Worm (Caenorhabditis elegans) whole organism, early embryonic: ENCODE results near the gene F11D11.22.

Experiments
- aly-1 ChIP-seq: sonication (generic microtip); optimal IDR thresholded peaks from 2 replicates; lab custom pipeline; 2016; ENCODE audit warnings: missing genetic modification characterization, missing compliant biosample characterization
- ama-1 ChIP-seq: fragments of 150-350 bp; optimal IDR thresholded peaks from 2 replicates; lab custom pipeline; 2014
- flt-1 ChIP-seq: fragments of 200-800 bp; sonication (Bioruptor generic); IDR thresholded peaks from 2 replicates; pipeline ENCODE4 v1.3.6; 2022; ENCODE audit warnings: missing genetic modification characterization, missing compliant biosample characterization
- hmbx-1 ChIP-seq: sonication (generic microtip); optimal IDR thresholded peaks from 2 replicates; lab custom pipeline; 2016; ENCODE audit warnings: mild to moderate bottlenecking, missing genetic modification characterization, missing compliant biosample characterization
- pes-1 ChIP-seq: fragments of 200-800 bp; sonication (Bioruptor generic); IDR thresholded peaks from 2 replicates; pipeline ENCODE4 v1.3.6; 2022; ENCODE audit warnings: missing genetic modification reagents, missing genetic modification characterization, missing compliant biosample characterization
- tra-4 ChIP-seq: sonication (generic microtip); optimal IDR thresholded peaks from 2 replicates; lab custom pipeline; 2017; ENCODE audit warnings: missing genetic modification characterization, missing compliant biosample characterization

- no peak for TF ChIP-seq pes-1 (GFP tag; lab: Robert Waterston, UW)
- no peak for TF ChIP-seq hmbx-1
- TF ChIP-seq ama-1 (lab: Kevin White, UChicago): no peak
- TF ChIP-seq aly-1 (tag; lab: Kevin White, UChicago): no peak
- no peak for TF ChIP-seq tra-4
- TF ChIP-seq flt-1 (GFP tag; lab: Robert Waterston, UW): no peak
These were observed 48.6 kb downstream of the F11D11.22 start, which contains the start of gene C54E10.3 for ce11 chrV:18810705-18811104.
